Fruit fly (Drosophila melanogaster) whole organism, embryonic: ENCODE measurements around the gene CG8319.
A peak's percentile ranks its signal among the peaks of the same experiment; 100 is the strongest.

Experiments used
- Abd-B ChIP-seq: fragments of 200-800 bp; sonication (Bioruptor generic); optimal IDR thresholded peaks from 2 replicates; lab custom pipeline; 2018; ENCODE audit warnings: missing biosample characterization, mild to moderate bottlenecking, missing genetic modification characterization, moderate library complexity
- Adf1 ChIP-seq: fragments of 200-800 bp; sonication (Bioruptor generic); IDR thresholded peaks from 2 replicates; pipeline ENCODE4 v1.3.6; 2022; ENCODE audit warnings: missing biosample characterization, missing genetic modification characterization
- Aef1 ChIP-seq: fragments of 200-800 bp; sonication (Bioruptor generic); IDR thresholded peaks from 3 replicates; pipeline ENCODE4 v1.3.6; 2022; ENCODE audit warnings: missing biosample characterization, missing genetic modification characterization
- B-H2 ChIP-seq: fragments of 200-800 bp; sonication (Bioruptor generic); optimal IDR thresholded peaks from 2 replicates; lab custom pipeline; 2018; ENCODE audit warnings: missing biosample characterization, mild to moderate bottlenecking, missing genetic modification characterization
- Bteb2 ChIP-seq: fragments of 200-800 bp; sonication (Bioruptor generic); optimal IDR thresholded peaks from 2 replicates; lab custom pipeline; 2016; ENCODE audit warnings: missing biosample characterization, missing genetic modification characterization
- CG10209 ChIP-seq: fragments of 200-800 bp; sonication (Bioruptor generic); optimal IDR thresholded peaks from 3 replicates; lab custom pipeline; 2017; ENCODE audit warnings: missing biosample characterization, mild to moderate bottlenecking, missing genetic modification characterization, missing genetic modification reagents
- CG10321 ChIP-seq: fragments of 200-800 bp; sonication (Bioruptor generic); IDR thresholded peaks from 2 replicates; pipeline ENCODE4 v1.3.6; 2022; ENCODE audit warnings: missing biosample characterization, missing genetic modification characterization
- CG13287 ChIP-seq: fragments of 200-800 bp; sonication (Bioruptor generic); IDR thresholded peaks from 2 replicates; pipeline ENCODE4 v1.3.6; 2022; ENCODE audit warnings: missing biosample characterization, missing genetic modification characterization; ENCODE audit not compliant: partially characterized antibody
- CG14050 ChIP-seq: fragments of 200-800 bp; sonication (Bioruptor generic); IDR thresholded peaks from 3 replicates; pipeline ENCODE4 v1.3.6; 2022; ENCODE audit warnings: missing biosample characterization, missing genetic modification characterization
- CG15601 ChIP-seq: fragments of 200-800 bp; sonication (Bioruptor generic); optimal IDR thresholded peaks from 3 replicates; lab custom pipeline; 2019; ENCODE audit warnings: missing biosample characterization, mild to moderate bottlenecking, missing genetic modification characterization, moderate library complexity
- CG15696 ChIP-seq: fragments of 200-800 bp; sonication (Bioruptor generic); optimal IDR thresholded peaks from 2 replicates; lab custom pipeline; 2019; ENCODE audit warnings: missing biosample characterization, mild to moderate bottlenecking, missing genetic modification characterization, moderate library complexity
- CG17612 ChIP-seq: fragments of 200-800 bp; sonication (Bioruptor generic); IDR thresholded peaks from 2 replicates; pipeline ENCODE4 v1.3.6; 2022; ENCODE audit warnings: missing biosample characterization, missing genetic modification characterization
- CG33557 ChIP-seq: fragments of 200-800 bp; sonication (Bioruptor generic); optimal IDR thresholded peaks from 2 replicates; lab custom pipeline; 2019; ENCODE audit warnings: missing biosample characterization, mild to moderate bottlenecking, missing genetic modification characterization, moderate library complexity
- CG7839 ChIP-seq: fragments of 200-800 bp; sonication (Bioruptor generic); optimal IDR thresholded peaks from 3 replicates; lab custom pipeline; 2018; ENCODE audit warnings: missing biosample characterization, mild to moderate bottlenecking, missing genetic modification characterization, moderate library complexity
- CG8290 ChIP-seq, 3 experiments: fragments of 200-800 bp; sonication (Bioruptor generic); optimal IDR thresholded peaks; 2 replicates each; lab custom pipeline; 2016 to 2019; ENCODE audit warnings: missing biosample characterization in 3 of 3, missing genetic modification characterization in 3 of 3, mild to moderate bottlenecking in 2 of 3, moderate library complexity in 1 of 3
- CG8388 ChIP-seq: fragments of 200-800 bp; sonication (Bioruptor generic); optimal IDR thresholded peaks from 2 replicates; lab custom pipeline; 2019; ENCODE audit warnings: missing biosample characterization, mild to moderate bottlenecking, missing genetic modification characterization, moderate library complexity
- CG8924 ChIP-seq: fragments of 200-800 bp; optimal IDR thresholded peaks from 3 replicates; lab custom pipeline; 2019; ENCODE audit warnings: missing biosample characterization, mild to moderate bottlenecking, missing genetic modification characterization, moderate library complexity
- CG9727 ChIP-seq: fragments of 200-800 bp; sonication (Bioruptor generic); optimal IDR thresholded peaks from 3 replicates; lab custom pipeline; 2017; ENCODE audit warnings: missing biosample characterization, mild to moderate bottlenecking, missing genetic modification characterization
- CrebB ChIP-seq: fragments of 200-800 bp; sonication (Bioruptor generic); optimal IDR thresholded peaks from 3 replicates; lab custom pipeline; 2018; ENCODE audit warnings: missing biosample characterization, mild to moderate bottlenecking, missing genetic modification characterization
- Dp ChIP-seq: fragments of 200-800 bp; sonication (Bioruptor generic); optimal IDR thresholded peaks from 2 replicates; lab custom pipeline; 2018; ENCODE audit warnings: missing biosample characterization, mild to moderate bottlenecking, missing genetic modification characterization, moderate library complexity
- HLH4C ChIP-seq: fragments of 200-800 bp; sonication (Bioruptor generic); IDR thresholded peaks from 3 replicates; pipeline ENCODE4 v1.3.6; 2022; ENCODE audit warnings: missing biosample characterization, missing genetic modification characterization; ENCODE audit not compliant: partially characterized antibody
- Hmr ChIP-seq: fragments of 200-800 bp; sonication (Bioruptor generic); optimal IDR thresholded peaks from 3 replicates; lab custom pipeline; 2017; ENCODE audit warnings: mild to moderate bottlenecking, missing biosample characterization, missing genetic modification reagents, missing genetic modification characterization
- Lhr ChIP-seq: fragments of 200-800 bp; sonication (Bioruptor generic); optimal IDR thresholded peaks from 3 replicates; lab custom pipeline; 2017; ENCODE audit warnings: mild to moderate bottlenecking, missing biosample characterization, missing genetic modification reagents, missing genetic modification characterization
- MESR4 ChIP-seq: fragments of 200-800 bp; sonication (Bioruptor generic); optimal IDR thresholded peaks from 2 replicates; lab custom pipeline; 2018; ENCODE audit warnings: missing biosample characterization, mild to moderate bottlenecking, missing genetic modification characterization, moderate library complexity
- Opbp ChIP-seq: fragments of 200-800 bp; sonication (Bioruptor generic); IDR thresholded peaks from 3 replicates; pipeline ENCODE4 v1.3.6; 2022; ENCODE audit warnings: missing biosample characterization, missing genetic modification characterization; ENCODE audit not compliant: partially characterized antibody
- Poxn ChIP-seq: fragments of 200-800 bp; sonication (Bioruptor generic); IDR thresholded peaks from 2 replicates; pipeline ENCODE4 v1.3.6; 2022; ENCODE audit warnings: missing biosample characterization, missing genetic modification characterization
- Sox100B ChIP-seq: fragments of 200-800 bp; sonication (Bioruptor generic); optimal IDR thresholded peaks from 3 replicates; lab custom pipeline; 2018; ENCODE audit warnings: missing biosample characterization, mild to moderate bottlenecking, missing genetic modification characterization
- Sox102F ChIP-seq: fragments of 200-800 bp; sonication (Bioruptor generic); optimal IDR thresholded peaks from 2 replicates; lab custom pipeline; 2018; ENCODE audit warnings: missing biosample characterization, mild to moderate bottlenecking, missing genetic modification characterization, moderate library complexity
- YL-1 ChIP-seq: fragments of 200-800 bp; sonication (Bioruptor generic); optimal IDR thresholded peaks from 3 replicates; lab custom pipeline; 2017; ENCODE audit warnings: missing biosample characterization, mild to moderate bottlenecking, missing genetic modification characterization
- br ChIP-seq: fragments of >200 bp; optimal IDR thresholded peaks from 2 replicates; lab custom pipeline; 2017
- chif ChIP-seq, 2 experiments: fragments of 200-800 bp; sonication (Bioruptor generic); optimal IDR thresholded peaks; 3 replicates each; lab custom pipeline; 2016; ENCODE audit warnings: missing biosample characterization in 2 of 2, missing genetic modification characterization in 2 of 2
- dan ChIP-seq: fragments of 200-800 bp; sonication (Bioruptor generic); IDR thresholded peaks from 2 replicates; pipeline ENCODE4 v1.3.6; 2022; ENCODE audit warnings: missing biosample characterization, missing genetic modification characterization
- dysf ChIP-seq: fragments of 200-800 bp; sonication (Bioruptor generic); IDR thresholded peaks from 3 replicates; pipeline ENCODE4 v1.3.6; 2022; ENCODE audit warnings: missing biosample characterization, missing genetic modification characterization
- emc ChIP-seq: fragments of 200-800 bp; sonication (Bioruptor generic); optimal IDR thresholded peaks from 2 replicates; lab custom pipeline; 2016; ENCODE audit warnings: missing biosample characterization, missing genetic modification characterization
- fd96Cb ChIP-seq: fragments of 200-800 bp; sonication (Bioruptor generic); optimal IDR thresholded peaks from 2 replicates; lab custom pipeline; 2018; ENCODE audit warnings: missing biosample characterization, mild to moderate bottlenecking, missing genetic modification characterization, moderate library complexity
- fru ChIP-seq: fragments of >200 bp; optimal IDR thresholded peaks from 2 replicates; lab custom pipeline; 2017
- gfzf ChIP-seq: fragments of 200-800 bp; sonication (Bioruptor generic); optimal IDR thresholded peaks from 2 replicates; lab custom pipeline; 2016; ENCODE audit warnings: missing biosample characterization, mild to moderate bottlenecking, missing genetic modification characterization, moderate library complexity
- gro ChIP-seq: fragments of 200-800 bp; sonication (Bioruptor generic); optimal IDR thresholded peaks from 2 replicates; lab custom pipeline; 2016; ENCODE audit warnings: missing biosample characterization, missing genetic modification characterization
- jing ChIP-seq: fragments of 200-800 bp; sonication (Bioruptor generic); optimal IDR thresholded peaks from 2 replicates; lab custom pipeline; 2018; ENCODE audit warnings: missing biosample characterization, mild to moderate bottlenecking, missing genetic modification characterization
- oc ChIP-seq: fragments of 200-800 bp; sonication (Bioruptor generic); optimal IDR thresholded peaks from 2 replicates; lab custom pipeline; 2018; ENCODE audit warnings: missing biosample characterization, mild to moderate bottlenecking, missing genetic modification characterization, moderate library complexity
- pho ChIP-seq: fragments of 200-800 bp; sonication (Bioruptor generic); optimal IDR thresholded peaks from 2 replicates; lab custom pipeline; 2016; ENCODE audit warnings: missing biosample characterization, missing genetic modification characterization
- pzg ChIP-seq: fragments of 200-800 bp; sonication (Bioruptor generic); optimal IDR thresholded peaks from 3 replicates; lab custom pipeline; 2018; ENCODE audit warnings: missing biosample characterization, mild to moderate bottlenecking, missing genetic modification characterization, moderate library complexity
- repo ChIP-seq: fragments of 200-800 bp; sonication (Bioruptor generic); optimal IDR thresholded peaks from 2 replicates; lab custom pipeline; 2016; ENCODE audit warnings: missing biosample characterization, missing genetic modification characterization
- ro ChIP-seq: fragments of 200-800 bp; sonication (Bioruptor generic); IDR thresholded peaks from 2 replicates; pipeline ENCODE4 v1.3.6; 2022; ENCODE audit warnings: missing biosample characterization, missing genetic modification characterization
- salm ChIP-seq: fragments of 200-800 bp; sonication (Bioruptor generic); optimal IDR thresholded peaks from 2 replicates; lab custom pipeline; 2018; ENCODE audit warnings: missing biosample characterization, mild to moderate bottlenecking, missing genetic modification characterization
- sd ChIP-seq: fragments of 200-800 bp; sonication (Bioruptor generic); optimal IDR thresholded peaks from 3 replicates; lab custom pipeline; 2018; ENCODE audit warnings: missing biosample characterization, mild to moderate bottlenecking, missing genetic modification characterization, moderate library complexity
- sim ChIP-seq: fragments of 200-800 bp; sonication (Bioruptor generic); IDR thresholded peaks from 2 replicates; pipeline ENCODE4 v1.3.6; 2022; ENCODE audit warnings: missing biosample characterization, missing genetic modification characterization
- sna ChIP-seq: fragments of 200-800 bp; sonication (Bioruptor generic); IDR thresholded peaks from 2 replicates; pipeline ENCODE4 v1.3.6; 2022; ENCODE audit warnings: missing biosample characterization, missing genetic modification characterization; ENCODE audit not compliant: partially characterized antibody
- sob ChIP-seq: fragments of 200-800 bp; sonication (Bioruptor generic); IDR thresholded peaks from 2 replicates; pipeline ENCODE4 v1.3.6; 2022; ENCODE audit warnings: missing biosample characterization, missing genetic modification characterization
- stwl ChIP-seq: fragments of 200-800 bp; sonication (Bioruptor generic); optimal IDR thresholded peaks from 3 replicates; lab custom pipeline; 2018; ENCODE audit warnings: missing biosample characterization, mild to moderate bottlenecking, missing genetic modification characterization, moderate library complexity
- tll ChIP-seq, 2 experiments: fragments of 200-800 bp in 1 of 2; fragments of >200 bp in 1 of 2; sonication (Bioruptor generic) in 1 of 2; optimal IDR thresholded peaks; 2 replicates each; lab custom pipeline; 2017 to 2019; ENCODE audit warnings: missing biosample characterization in 2 of 2, missing genetic modification characterization in 2 of 2, mild to moderate bottlenecking in 1 of 2, moderate library complexity in 1 of 2

Gene CG8319

dm6 chr3R:9628607-9629006 lies 1.5 kb downstream of the CG8319 start (continued):
- TF ChIP-seq chif (GFP tag; optimal IDR thresholded peaks at IDR 0.05; lab: Kevin White, UChicago) (no peak), MESR4 (GFP tag; lab: Kevin White, UChicago) (peak; percentile 8), Sox102F (GFP tag; lab: Kevin White, UChicago) (no peak), dysf (GFP tag; lab: Robert Waterston, UW) (no peak), repo (GFP tag; lab: Kevin White, UChicago) (no peak), Opbp (GFP tag; lab: Robert Waterston, UW) (peak; percentile 33; the same call in 1 of the 3 replicates), Hmr (no peak), CG14050 (GFP tag; lab: Robert Waterston, UW) (no peak), B-H2 (GFP tag; lab: Kevin White, UChicago) (no peak), sna (no peak), dan (GFP tag; lab: Robert Waterston, UW) (no peak), HLH4C (no peak), CG15696 (tag; lab: Kevin White, UChicago) (no peak), Adf1 (GFP tag; lab: Robert Waterston, UW) (no peak), Bteb2 (no peak), tll (GFP tag; optimal IDR thresholded peaks at IDR 0.05; lab: Kevin White, UChicago) (peak in 1 of 2 experiments; percentile 3), pho (GFP tag; lab: Kevin White, UChicago) (no peak), fru (lab: Kevin White, UChicago) (no peak), Abd-B (no peak), Poxn (no peak), CG33557 (no peak), gfzf (GFP tag; lab: Kevin White, UChicago) (peak; percentile 8), Sox100B (no peak), oc (tag; lab: Kevin White, UChicago) (no peak), CG10209 (GFP tag; lab: Kevin White, UChicago) (no peak), CG8388 (GFP tag; lab: Kevin White, UChicago) (no peak), Dp (GFP tag; lab: Kevin White, UChicago) (peak; percentile 61), pzg (peak; percentile 57), Aef1 (GFP tag; lab: Robert Waterston, UW) (no peak), CG9727 (GFP tag; lab: Kevin White, UChicago) (no peak), CG10321 (GFP tag; lab: Robert Waterston, UW) (no peak), CG13287 (GFP tag; lab: Robert Waterston, UW) (peak; percentile 74), emc (GFP tag; lab: Kevin White, UChicago) (no peak), salm (tag; lab: Kevin White, UChicago) (no peak), sob (GFP tag; lab: Robert Waterston, UW) (no peak), CG8290 (GFP tag; optimal IDR thresholded peaks at IDR 0.05; lab: Kevin White, UChicago) (no peak), CG8290 (tag; optimal IDR thresholded peaks at IDR 0.05; lab: Kevin White, UChicago) (peak in 1 of 2 experiments; percentile 13), CG15601 (tag; lab: Kevin White, UChicago) (no peak), CG17612 (GFP tag; lab: Robert Waterston, UW) (no peak), CG8924 (tag; lab: Kevin White, UChicago) (peak; percentile 16), CrebB (tag; lab: Kevin White, UChicago) (no peak), gro (GFP tag; lab: Kevin White, UChicago) (peak; percentile 4), CG7839 (tag; lab: Kevin White, UChicago) (no peak), YL-1 (peak; percentile 80), jing (GFP tag; lab: Kevin White, UChicago) (no peak), stwl (tag; lab: Kevin White, UChicago) (peak; percentile 59), br (lab: Kevin White, UChicago) (no peak), ro (GFP tag; lab: Robert Waterston, UW) (no peak), sim (GFP tag; lab: Robert Waterston, UW) (no peak), Lhr (GFP tag; lab: Kevin White, UChicago) (no peak), fd96Cb (tag; lab: Kevin White, UChicago) (no peak), sd (no peak)
